Worm (Caenorhabditis elegans) whole organism, L1 larva: ENCODE measurements around the gene rnst-2.

ENCODE experiments used
- C04F5.9 ChIP-seq: sonication (generic microtip); optimal IDR thresholded peaks from 2 replicates; lab custom pipeline; 2016; ENCODE audit warnings: missing genetic modification characterization, missing compliant biosample characterization
- Y116A8C.19 ChIP-seq: sonication (generic microtip); optimal IDR thresholded peaks from 2 replicates; lab custom pipeline; 2016; ENCODE audit warnings: missing compliant biosample characterization, missing genetic modification characterization, borderline replicate concordance
- alr-1 ChIP-seq: fragments of 200-800 bp; sonication (Bioruptor generic); optimal IDR thresholded peaks from 2 replicates; lab custom pipeline; 2018; ENCODE audit warnings: borderline replicate concordance, mild to moderate bottlenecking, missing genetic modification characterization, missing compliant biosample characterization
- aly-2 ChIP-seq: fragments of 150-350 bp; optimal IDR thresholded peaks from 2 replicates; lab custom pipeline; 2014; ENCODE audit warnings: missing biosample characterization, missing genetic modification characterization
- ceh-82 ChIP-seq, 3 experiments: fragments of 150-350 bp in 1 of 3; sonication (generic microtip) in 2 of 3; optimal IDR thresholded peaks; 2 replicates each; lab custom pipeline; 2014 to 2017; ENCODE audit warnings: missing biosample characterization in 3 of 3, missing genetic modification characterization in 3 of 3
- ceh-90 ChIP-seq: sonication (generic microtip); optimal IDR thresholded peaks from 2 replicates; lab custom pipeline; 2016; ENCODE audit warnings: missing genetic modification characterization, missing compliant biosample characterization
- dpl-1 ChIP-seq, 3 experiments: fragments of 150-350 bp in 2 of 3; sonication (generic microtip) in 1 of 3; optimal IDR thresholded peaks; 2 replicates each; lab custom pipeline; 2014 to 2017; ENCODE audit warnings: missing biosample characterization in 3 of 3, missing genetic modification characterization in 3 of 3, missing genetic modification reagents in 3 of 3
- efl-1 ChIP-seq, 4 experiments: fragments of 150-350 bp; optimal IDR thresholded peaks in 3 of 4; peaks in 1 of 4; 1 replicate in 1 of 4; 2 replicates in 3 of 4; lab custom pipeline; 2014; ENCODE audit warnings: missing biosample characterization in 2 of 4, missing genetic modification characterization in 2 of 4, missing genetic modification reagents in 2 of 4
- egl-27 ChIP-seq, 2 experiments: fragments of 150-350 bp in 1 of 2; sonication (generic microtip); optimal IDR thresholded peaks; 3 replicates each; lab custom pipeline; 2017 to 2018; ENCODE audit warnings: missing biosample characterization in 2 of 2, missing genetic modification characterization in 2 of 2, missing genetic modification reagents in 2 of 2
- elt-3 ChIP-seq, 6 experiments: fragments of 150-350 bp in 1 of 6; sonication (generic microtip); optimal IDR thresholded peaks; 2 replicates each; lab custom pipeline; 2017 to 2018; ENCODE audit warnings: missing biosample characterization in 6 of 6, missing genetic modification characterization in 6 of 6, inconsistent platforms in 1 of 6
- fkh-10 ChIP-seq: sonication (generic microtip); optimal IDR thresholded peaks from 2 replicates; lab custom pipeline; 2017; ENCODE audit warnings: missing biosample characterization, missing genetic modification reagents, missing genetic modification characterization
- grh-1 ChIP-seq: fragments of 200-800 bp; sonication (Bioruptor generic); IDR thresholded peaks from 2 replicates; pipeline ENCODE4 v1.3.6; 2022; ENCODE audit warnings: missing genetic modification reagents, missing genetic modification characterization, missing compliant biosample characterization
- hlh-17 ChIP-seq: fragments of 200-800 bp; sonication (Bioruptor generic); optimal IDR thresholded peaks from 2 replicates; lab custom pipeline; 2018; ENCODE audit warnings: missing genetic modification characterization, mild to moderate bottlenecking, missing compliant biosample characterization, moderate library complexity, borderline replicate concordance
- irx-1 ChIP-seq: sonication (generic microtip); optimal IDR thresholded peaks from 2 replicates; lab custom pipeline; 2016; ENCODE audit warnings: missing genetic modification characterization, missing compliant biosample characterization
- lin-35 ChIP-seq, 2 experiments: fragments of 150-350 bp; optimal IDR thresholded peaks; 2 replicates each; lab custom pipeline; 2014; ENCODE audit warnings: missing biosample characterization in 2 of 2, missing genetic modification characterization in 2 of 2, missing genetic modification reagents in 2 of 2
- lir-3 ChIP-seq: sonication (generic microtip); optimal IDR thresholded peaks from 2 replicates; lab custom pipeline; 2016; ENCODE audit warnings: mild to moderate bottlenecking, missing genetic modification characterization, moderate library complexity, missing compliant biosample characterization; ENCODE audit not compliant: poor library complexity
- lsy-2 ChIP-seq, 2 experiments: fragments of 150-350 bp; optimal IDR thresholded peaks; 2 replicates each; lab custom pipeline; 2014; ENCODE audit warnings: missing biosample characterization in 2 of 2, missing genetic modification characterization in 2 of 2
- nhr-237 ChIP-seq: fragments of 150-350 bp; optimal IDR thresholded peaks from 2 replicates; lab custom pipeline; 2014; ENCODE audit warnings: missing biosample characterization, missing genetic modification characterization
- nhr-28 ChIP-seq: fragments of 150-350 bp; optimal IDR thresholded peaks from 2 replicates; lab custom pipeline; 2014; ENCODE audit warnings: missing biosample characterization, missing genetic modification characterization
- nhr-71 ChIP-seq: sonication (generic microtip); optimal IDR thresholded peaks from 2 replicates; lab custom pipeline; 2016; ENCODE audit warnings: mild to moderate bottlenecking, missing genetic modification characterization, moderate library complexity, missing compliant biosample characterization
- nhr-76 ChIP-seq: sonication (generic microtip); optimal IDR thresholded peaks from 2 replicates; lab custom pipeline; 2017; ENCODE audit warnings: missing biosample characterization, missing genetic modification characterization
- nhr-85 ChIP-seq: sonication (generic microtip); peaks from one replicate; lab custom pipeline; 2016; ENCODE audit warnings: missing genetic modification characterization, inconsistent platforms, missing compliant biosample characterization
- pax-3 ChIP-seq: fragments of 200-800 bp; sonication (Bioruptor generic); optimal IDR thresholded peaks from 2 replicates; lab custom pipeline; 2018; ENCODE audit warnings: mild to moderate bottlenecking, missing genetic modification characterization, moderate library complexity, missing compliant biosample characterization
- pqm-1 ChIP-seq: sonication (generic microtip); optimal IDR thresholded peaks from 3 replicates; lab custom pipeline; 2017; ENCODE audit warnings: missing biosample characterization, missing genetic modification characterization
- rnt-1 ChIP-seq: sonication (generic microtip); optimal IDR thresholded peaks from 2 replicates; lab custom pipeline; 2016; ENCODE audit warnings: mild to moderate bottlenecking, missing genetic modification characterization, moderate library complexity, missing compliant biosample characterization
- skn-1 ChIP-seq: fragments of 150-350 bp; optimal IDR thresholded peaks from 2 replicates; lab custom pipeline; 2014; ENCODE audit warnings: missing biosample characterization, missing genetic modification characterization
- sptf-1 ChIP-seq: fragments of 150-350 bp; optimal IDR thresholded peaks from 2 replicates; lab custom pipeline; 2014; ENCODE audit warnings: missing biosample characterization, missing genetic modification characterization
- swsn-7 ChIP-seq: sonication (generic microtip); optimal IDR thresholded peaks from 2 replicates; lab custom pipeline; 2016; ENCODE audit warnings: missing genetic modification characterization, missing compliant biosample characterization
- tbx-2 ChIP-seq: sonication (generic microtip); optimal IDR thresholded peaks from 2 replicates; lab custom pipeline; 2016; ENCODE audit warnings: missing genetic modification characterization, missing compliant biosample characterization
- tlp-1 ChIP-seq: fragments of 150-350 bp; optimal IDR thresholded peaks from 2 replicates; lab custom pipeline; 2014; ENCODE audit warnings: missing biosample characterization, missing genetic modification characterization
- unc-130 ChIP-seq: fragments of 150-350 bp; optimal IDR thresholded peaks from 2 replicates; lab custom pipeline; 2017; ENCODE audit warnings: missing biosample characterization, missing genetic modification characterization, inconsistent platforms
- zag-1 ChIP-seq: fragments of 150-350 bp; optimal IDR thresholded peaks from 2 replicates; lab custom pipeline; 2014; ENCODE audit warnings: missing biosample characterization, missing genetic modification characterization

Gene rnst-2

DNA sequence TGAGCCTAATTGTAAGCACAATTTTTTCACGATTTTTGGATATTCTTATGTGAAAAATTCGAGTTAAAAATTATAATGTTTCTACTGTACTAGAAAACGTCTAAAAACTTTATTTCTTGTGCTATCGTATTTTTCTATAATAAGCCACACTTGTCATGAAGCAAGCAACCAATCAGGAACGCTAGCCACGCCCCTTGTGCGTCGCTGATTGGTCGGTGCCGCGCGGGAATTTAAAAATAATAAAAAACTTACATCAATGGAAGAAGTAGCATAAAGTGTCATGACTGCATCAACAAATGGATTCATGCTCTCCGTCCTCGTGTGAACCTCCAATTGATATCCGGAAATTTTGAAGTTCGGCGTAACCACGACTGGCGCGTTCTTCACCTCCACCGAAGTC lies 14.1 kb upstream of the rnst-2 start:
- TF ChIP-seq efl-1 (optimal IDR thresholded peaks at IDR 0.05; lab: Kevin White, UChicago) = no peak
- TF ChIP-seq efl-1 (GFP tag; optimal IDR thresholded peaks at IDR 0.05 in 1 of 2; lab: Kevin White, UChicago) = peak in 1 of 2 experiments; percentile 1
- TF ChIP-seq fkh-10 (GFP tag; lab: Kevin White, UChicago) = no peak

ce11 chrV:1048482-1048881 lies 12.9 kb upstream of the rnst-2 start, which contains the start of gene nra-4:
Gene nra-4, minus strand, starts transcription at chrV:1048582.
- TF ChIP-seq nhr-85 (tag; lab: Kevin White, UChicago) = no peak
- TF ChIP-seq nhr-76 (tag; lab: Kevin White, UChicago) = no peak
- TF ChIP-seq nhr-71 (tag; lab: Kevin White, UChicago) = no peak
- no peak for TF ChIP-seq grh-1
- TF ChIP-seq nhr-28 (tag; lab: Kevin White, UChicago) = no peak
- TF ChIP-seq unc-130 (tag; lab: Kevin White, UChicago) = no peak
- TF ChIP-seq egl-27 (tag; optimal IDR thresholded peaks at IDR 0.05; lab: Kevin White, UChicago) = no peak
- no peak for TF ChIP-seq pqm-1 (tag; lab: Kevin White, UChicago)
- TF ChIP-seq zag-1 (tag; lab: Kevin White, UChicago) = no peak
- TF ChIP-seq C04F5.9 (tag; lab: Kevin White, UChicago) = no peak
- TF ChIP-seq nhr-237 (tag; lab: Kevin White, UChicago) = no peak
- TF ChIP-seq sptf-1 (tag; lab: Kevin White, UChicago) = no peak

DNA sequence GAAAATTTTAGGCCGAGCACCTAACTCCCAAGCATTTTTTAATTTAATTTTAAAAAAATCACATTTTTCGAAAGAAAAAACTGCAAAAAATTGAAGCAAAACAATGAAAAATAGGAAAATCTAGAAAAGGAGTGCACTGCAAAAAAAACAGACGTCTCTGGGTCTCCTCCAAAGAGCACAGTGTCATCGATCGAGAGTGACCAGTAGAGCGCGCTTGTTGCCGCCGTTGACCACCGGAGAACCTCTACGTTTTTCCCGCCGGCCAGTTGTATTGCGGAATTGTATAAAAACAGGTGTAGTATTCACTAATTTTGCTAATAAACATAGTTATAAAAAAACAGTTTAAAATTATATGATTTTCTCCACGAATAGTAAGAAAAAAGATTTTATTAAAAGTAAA lies 12.1 kb upstream of the rnst-2 start:
- TF ChIP-seq lsy-2 (tag; optimal IDR thresholded peaks at IDR 0.05; lab: Kevin White, UChicago) = peak in 1 of 2 experiments; percentile 38
- no peak for TF ChIP-seq ceh-90 (tag; lab: Kevin White, UChicago)
- TF ChIP-seq ceh-82 (tag; optimal IDR thresholded peaks at IDR 0.05; lab: Kevin White, UChicago) = peak in 1 of 3 experiments; percentile 7
- TF ChIP-seq dpl-1 (GFP tag; optimal IDR thresholded peaks at IDR 0.05; lab: Kevin White, UChicago) = peak in 1 of 3 experiments; percentile 46
- no peak for TF ChIP-seq nhr-237 (tag; lab: Kevin White, UChicago)
- peak; percentile 21 to 36 for TF ChIP-seq efl-1 (optimal IDR thresholded peaks at IDR 0.05; lab: Kevin White, UChicago)
- no peak for TF ChIP-seq efl-1 (GFP tag; optimal IDR thresholded peaks at IDR 0.05 in 1 of 2; lab: Kevin White, UChicago)
- TF ChIP-seq nhr-85 (tag; lab: Kevin White, UChicago) = no peak
- TF ChIP-seq lin-35 (GFP tag; optimal IDR thresholded peaks at IDR 0.05; lab: Kevin White, UChicago) = peak; percentile 6 to 40
- TF ChIP-seq rnt-1 (tag; lab: Kevin White, UChicago) = no peak
- TF ChIP-seq, all 84 proteins: peak for 5

- TF ChIP-seq irx-1 (tag; lab: Kevin White, UChicago) (no peak), hlh-17 (GFP tag; lab: Kevin White, UChicago) (no peak), efl-1 (optimal IDR thresholded peaks at IDR 0.05; lab: Kevin White, UChicago) (no peak), efl-1 (GFP tag; optimal IDR thresholded peaks at IDR 0.05 in 1 of 2; lab: Kevin White, UChicago) (no peak), rnt-1 (tag; lab: Kevin White, UChicago) (no peak), aly-2 (no peak), nhr-28 (tag; lab: Kevin White, UChicago) (no peak), swsn-7 (tag; lab: Kevin White, UChicago) (no peak), tbx-2 (tag; lab: Kevin White, UChicago) (no peak), Y116A8C.19 (no peak), lir-3 (tag; lab: Kevin White, UChicago) (no peak), tlp-1 (tag; lab: Kevin White, UChicago) (no peak), pax-3 (no peak), alr-1 (no peak), dpl-1 (GFP tag; optimal IDR thresholded peaks at IDR 0.05; lab: Kevin White, UChicago) (no peak), fkh-10 (GFP tag; lab: Kevin White, UChicago) (no peak), elt-3 (tag; optimal IDR thresholded peaks at IDR 0.05; lab: Kevin White, UChicago) (no peak), grh-1 (no peak), skn-1 (tag; lab: Kevin White, UChicago) (no peak)
These were observed 9.7 kb upstream of the rnst-2 start for ce11 chrV:1051651-1052050.
